Worm (Caenorhabditis elegans) whole organism, midembryonic: ENCODE results near the gene K04C2.8.

ENCODE experiments used
- flt-1 ChIP-seq: fragments of 200-800 bp; sonication (Bioruptor generic); IDR thresholded peaks from 2 replicates; pipeline ENCODE4 v1.3.6; 2022; ENCODE audit warnings: missing genetic modification characterization, missing compliant biosample characterization
- klf-2 ChIP-seq: fragments of 200-800 bp; sonication (Bioruptor generic); conservative IDR thresholded peaks from 2 replicates; pipeline ENCODE4 v1.3.6; 2022; ENCODE audit warnings: missing genetic modification reagents, missing genetic modification characterization, missing compliant biosample characterization
- tab-1 ChIP-seq: fragments of 200-800 bp; sonication (Bioruptor generic); IDR thresholded peaks from 2 replicates; pipeline ENCODE4 v1.3.6; 2022; ENCODE audit warnings: missing genetic modification characterization, missing compliant biosample characterization
- ztf-23 ChIP-seq: fragments of 200-800 bp; sonication (Bioruptor generic); IDR thresholded peaks from 2 replicates; pipeline ENCODE4 v1.3.6; 2022; ENCODE audit warnings: missing genetic modification reagents, missing genetic modification characterization, missing compliant biosample characterization
- ztf-29 ChIP-seq: fragments of 200-800 bp; sonication (Bioruptor generic); IDR thresholded peaks from 2 replicates; pipeline ENCODE4 v1.3.6; 2022; ENCODE audit warnings: missing genetic modification reagents, missing genetic modification characterization, missing compliant biosample characterization

- TF ChIP-seq ztf-23, result 0 out of 2 replicates have a peak, but pooled peaks have one; percentile 65
- TF ChIP-seq tab-1 (GFP tag; lab: Robert Waterston, UW), result peak; percentile 60; the same call in 1 of the 2 replicates
- no peak for TF ChIP-seq ztf-29 (GFP tag; lab: Robert Waterston, UW)
- TF ChIP-seq flt-1 (GFP tag; lab: Robert Waterston, UW), result 0 out of 2 replicates have a peak, but pooled peaks have one; percentile 39
- TF ChIP-seq klf-2 (GFP tag; lab: Robert Waterston, UW), result peak; percentile 64; the same call in 1 of the 2 replicates
Observed at ce11 chrIII:6888497-6888896, 18.4 kb downstream of the K04C2.8 start.
